Worm (Caenorhabditis elegans) whole organism, L4 larva: ENCODE data around the gene srbc-16.

ENCODE experiments used
- ZK546.5 ChIP-seq, 2 experiments: sonication (generic microtip); optimal IDR thresholded peaks; 2 replicates each; lab custom pipeline; 2017; ENCODE audit warnings: missing biosample characterization in 2 of 2, missing genetic modification characterization in 2 of 2
- ama-1 ChIP-seq: fragments of 150-350 bp; optimal IDR thresholded peaks from 2 replicates; lab custom pipeline; 2014; ENCODE audit warnings: inconsistent platforms, mixed read lengths
- ctbp-1 ChIP-seq: fragments of 200-800 bp; sonication (Bioruptor generic); IDR thresholded peaks from 2 replicates; pipeline ENCODE4 v1.3.6; 2022; ENCODE audit warnings: missing genetic modification reagents, missing genetic modification characterization, missing compliant biosample characterization
- daf-16 ChIP-seq, 3 experiments: sonication (generic microtip); optimal IDR thresholded peaks; 2 replicates each; lab custom pipeline; 2016 to 2017; ENCODE audit warnings: missing genetic modification characterization in 3 of 3, missing genetic modification reagents in 3 of 3, mild to moderate bottlenecking in 2 of 3, missing compliant biosample characterization in 2 of 3, missing biosample characterization in 1 of 3, moderate library complexity in 1 of 3
- dmd-8 ChIP-seq: fragments of 200-800 bp; sonication (Bioruptor generic); IDR thresholded peaks from 2 replicates; pipeline ENCODE4 v1.3.6; 2022; ENCODE audit warnings: missing genetic modification characterization, missing compliant biosample characterization
- dmd-9 ChIP-seq: fragments of 200-800 bp; sonication (Bioruptor generic); IDR thresholded peaks from 2 replicates; pipeline ENCODE4 v1.3.6; 2022; ENCODE audit warnings: missing genetic modification reagents, missing genetic modification characterization, missing compliant biosample characterization
- dve-1 ChIP-seq: sonication (generic microtip); optimal IDR thresholded peaks from 2 replicates; lab custom pipeline; 2017; ENCODE audit warnings: antibody characterized with exemption, mild to moderate bottlenecking, missing genetic modification characterization, missing compliant biosample characterization; ENCODE audit not compliant: insufficient read depth
- egl-27 ChIP-seq: sonication (generic microtip); optimal IDR thresholded peaks from 3 replicates; lab custom pipeline; 2017; ENCODE audit warnings: missing biosample characterization, missing genetic modification reagents, missing genetic modification characterization
- hlh-11 ChIP-seq: fragments of 200-800 bp; sonication (Bioruptor generic); optimal IDR thresholded peaks from 2 replicates; lab custom pipeline; 2018; ENCODE audit warnings: mild to moderate bottlenecking, missing genetic modification characterization, missing compliant biosample characterization
- hlh-30 ChIP-seq: sonication (generic microtip); optimal IDR thresholded peaks from 2 replicates; lab custom pipeline; 2017; ENCODE audit warnings: antibody characterized with exemption, mild to moderate bottlenecking, missing genetic modification characterization, missing compliant biosample characterization; ENCODE audit not compliant: insufficient read depth
- lsy-2 ChIP-seq, 2 experiments: fragments of 150-350 bp in 1 of 2; sonication (generic microtip) in 1 of 2; optimal IDR thresholded peaks; 2 replicates each; lab custom pipeline; 2014 to 2017; ENCODE audit warnings: missing biosample characterization in 2 of 2, missing genetic modification characterization in 2 of 2
- madf-5 ChIP-seq, 2 experiments: fragments of 200-800 bp; sonication (Bioruptor generic); IDR thresholded peaks; 2 replicates each; pipeline ENCODE4 v1.3.6; 2022; ENCODE audit warnings: missing compliant biosample characterization in 2 of 2, missing genetic modification characterization in 2 of 2
- mes-2 ChIP-seq: sonication (generic microtip); optimal IDR thresholded peaks from 2 replicates; lab custom pipeline; 2016; ENCODE audit warnings: missing genotype, mild to moderate bottlenecking, missing genetic modification characterization, missing compliant biosample characterization; ENCODE audit not compliant: poor library complexity, severe bottlenecking
- nhr-28 ChIP-seq: fragments of 150-350 bp; optimal IDR thresholded peaks from 2 replicates; lab custom pipeline; 2014; ENCODE audit warnings: missing biosample characterization, missing genetic modification characterization
- unc-62 ChIP-seq, 3 experiments: fragments of 150-350 bp in 1 of 3; sonication (generic microtip); optimal IDR thresholded peaks in 2 of 3; peaks in 1 of 3; 1 replicate in 1 of 3; 2 replicates in 2 of 3; lab custom pipeline; 2014 to 2017; ENCODE audit warnings: missing biosample characterization in 3 of 3, missing genetic modification characterization in 3 of 3, missing genetic modification reagents in 3 of 3, missing genotype in 1 of 3
- zip-2 ChIP-seq: fragments of 150-350 bp; optimal IDR thresholded peaks from 2 replicates; lab custom pipeline; 2014; ENCODE audit warnings: missing biosample characterization, missing genetic modification characterization

The srbc-16 gene

DNA sequence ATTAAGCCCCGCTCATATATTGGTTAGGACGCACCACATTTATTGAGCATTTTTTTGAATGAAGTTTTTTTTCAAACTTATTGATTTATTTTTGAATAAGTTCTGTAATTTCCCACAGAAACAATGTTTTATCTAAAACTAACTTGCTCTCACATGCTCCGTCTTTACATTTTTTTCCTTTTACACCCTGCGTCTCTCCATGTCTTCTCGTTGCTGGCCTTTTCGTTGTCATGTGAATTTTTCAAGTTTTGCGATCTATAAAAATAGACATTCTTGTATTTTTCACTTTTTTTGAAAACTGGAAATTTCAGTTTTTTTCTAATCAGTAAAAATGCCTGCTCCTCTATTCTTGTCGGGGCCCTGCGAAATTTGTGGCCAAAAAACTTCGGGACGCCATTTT is 49.1 kb downstream of the srbc-16 start, which contains the start of gene nhr-134:
nhr-134 (plus strand) TSS at position 312 of the 400 bp plus-strand sequence.
- TF ChIP-seq hlh-11 (tag; lab: Kevin White, UChicago), result peak; percentile 15
- TF ChIP-seq ctbp-1, result no peak
- TF ChIP-seq lsy-2 (tag; optimal IDR thresholded peaks at IDR 0.05; lab: Kevin White, UChicago), result peak in 1 of 2 experiments; percentile 3
- TF ChIP-seq mes-2 (tag; lab: Kevin White, UChicago), result peak; percentile 6
- peak in 1 of 2 experiments; percentile 55 for TF ChIP-seq unc-62 (GFP tag; optimal IDR thresholded peaks at IDR 0.05 in 1 of 2; lab: Kevin White, UChicago)
- no peak for TF ChIP-seq unc-62 (tag; optimal IDR thresholded peaks at IDR 0.05; lab: Kevin White, UChicago)
- TF ChIP-seq madf-5 (GFP tag; IDR thresholded peaks at IDR 0.05; lab: Robert Waterston, UW), result no peak
- peak; percentile 87 for TF ChIP-seq hlh-30 (tag; lab: Kevin White, UChicago)
- peak; percentile 44 for TF ChIP-seq dve-1 (tag; lab: Kevin White, UChicago)
- no peak for TF ChIP-seq daf-16 (GFP tag; optimal IDR thresholded peaks at IDR 0.05; lab: Kevin White, UChicago)
- TF ChIP-seq daf-16 (tag; optimal IDR thresholded peaks at IDR 0.05; lab: Kevin White, UChicago), result peak; percentile 44
- no peak for TF ChIP-seq egl-27 (tag; lab: Kevin White, UChicago)
- TF ChIP-seq ZK546.5 (tag; optimal IDR thresholded peaks at IDR 0.05; lab: Kevin White, UChicago), result no peak
- TF ChIP-seq zip-2 (tag; lab: Kevin White, UChicago), result no peak
- no peak for TF ChIP-seq ama-1
- TF ChIP-seq dmd-8, result no peak
- peak; percentile 30 for TF ChIP-seq nhr-28 (tag; lab: Kevin White, UChicago)
- TF ChIP-seq dmd-9 (GFP tag; lab: Robert Waterston, UW), result no peak
